Worm (Caenorhabditis elegans) whole organism, young adult: ENCODE data around the gene C03B1.7.

ENCODE experiments used
- B0035.1 ChIP-seq: sonication (generic microtip); optimal IDR thresholded peaks from 2 replicates; lab custom pipeline; 2016; ENCODE audit warnings: missing genetic modification characterization, mild to moderate bottlenecking, missing compliant biosample characterization, missing genotype, missing genetic modification reagents
- C06A6.2 ChIP-seq: fragments of 200-800 bp; sonication (Bioruptor generic); conservative IDR thresholded peaks from 2 replicates; pipeline ENCODE4 v1.3.6; 2022; ENCODE audit warnings: missing genetic modification characterization, missing compliant biosample characterization
- D2030.7 ChIP-seq: fragments of 200-800 bp; sonication (Bioruptor generic); IDR thresholded peaks from 2 replicates; pipeline ENCODE4 v1.3.6; 2022; ENCODE audit warnings: missing genetic modification reagents, missing genetic modification characterization, missing compliant biosample characterization
- K11D2.4 ChIP-seq: fragments of 200-800 bp; sonication (Bioruptor generic); IDR thresholded peaks from 2 replicates; pipeline ENCODE4 v1.3.6; 2022; ENCODE audit warnings: missing genetic modification reagents, missing genetic modification characterization, missing compliant biosample characterization
- K12H6.12 ChIP-seq: fragments of 200-800 bp; sonication (Bioruptor generic); optimal IDR thresholded peaks from 2 replicates; lab custom pipeline; 2018; ENCODE audit warnings: mild to moderate bottlenecking, missing genetic modification characterization, missing compliant biosample characterization
- T26A5.8 ChIP-seq: sonication (generic microtip); optimal IDR thresholded peaks from 2 replicates; lab custom pipeline; 2016; ENCODE audit warnings: missing genetic modification characterization, missing compliant biosample characterization
- Y67H2A.10 ChIP-seq: fragments of 200-800 bp; sonication (Bioruptor generic); conservative IDR thresholded peaks from 2 replicates; pipeline ENCODE4 v1.3.6; 2022; ENCODE audit warnings: missing genetic modification reagents, missing genetic modification characterization, missing compliant biosample characterization
- atf-7 ChIP-seq: sonication (generic microtip); optimal IDR thresholded peaks from 2 replicates; lab custom pipeline; 2017; ENCODE audit warnings: mild to moderate bottlenecking, missing genetic modification characterization, missing compliant biosample characterization
- ccch-3 ChIP-seq: fragments of 200-800 bp; sonication (Bioruptor generic); optimal IDR thresholded peaks from 2 replicates; lab custom pipeline; 2018; ENCODE audit warnings: mild to moderate bottlenecking, missing genetic modification characterization, missing compliant biosample characterization
- ceh-58 ChIP-seq: fragments of 200-800 bp; sonication (Bioruptor generic); IDR thresholded peaks from 2 replicates; pipeline ENCODE4 v1.3.6; 2022; ENCODE audit warnings: missing genetic modification characterization, missing compliant biosample characterization
- ceh-79 ChIP-seq: sonication (generic microtip); optimal IDR thresholded peaks from 2 replicates; lab custom pipeline; 2017; ENCODE audit warnings: mild to moderate bottlenecking, missing genetic modification characterization, missing compliant biosample characterization
- chd-7 ChIP-seq: sonication (generic microtip); optimal IDR thresholded peaks from 2 replicates; lab custom pipeline; 2016; ENCODE audit warnings: mild to moderate bottlenecking, missing genetic modification characterization, moderate library complexity, missing compliant biosample characterization
- dpff-1 ChIP-seq: sonication (generic microtip); optimal IDR thresholded peaks from 2 replicates; lab custom pipeline; 2017; ENCODE audit warnings: mild to moderate bottlenecking, missing genetic modification characterization, missing compliant biosample characterization
- egrh-3 ChIP-seq: fragments of 200-800 bp; sonication (Bioruptor generic); IDR thresholded peaks from 2 replicates; pipeline ENCODE4 v1.3.6; 2022; ENCODE audit warnings: missing genetic modification reagents, missing genetic modification characterization, missing compliant biosample characterization
- hsf-1 ChIP-seq: fragments of 200-800 bp; sonication (Bioruptor generic); IDR thresholded peaks from 2 replicates; pipeline ENCODE4 v1.3.6; 2022; ENCODE audit warnings: missing genetic modification reagents, missing genetic modification characterization, missing compliant biosample characterization
- let-607 ChIP-seq, 2 experiments: fragments of 200-800 bp in 1 of 2; sonication (Bioruptor generic) in 1 of 2; sonication (generic microtip) in 1 of 2; optimal IDR thresholded peaks; 2 replicates each; lab custom pipeline; 2016 to 2018; ENCODE audit warnings: mild to moderate bottlenecking in 2 of 2, missing compliant biosample characterization in 2 of 2, missing genetic modification characterization in 2 of 2, moderate library complexity in 2 of 2, missing genotype in 1 of 2
- madf-3 ChIP-seq: fragments of 200-800 bp; sonication (Bioruptor generic); IDR thresholded peaks from 2 replicates; pipeline ENCODE4 v1.3.6; 2022; ENCODE audit warnings: missing genetic modification reagents, missing genetic modification characterization, missing compliant biosample characterization
- mxl-1 ChIP-seq: sonication (generic microtip); optimal IDR thresholded peaks from 2 replicates; lab custom pipeline; 2016; ENCODE audit warnings: missing genetic modification characterization, missing compliant biosample characterization
- nfya-1 ChIP-seq: sonication (generic microtip); optimal IDR thresholded peaks from 2 replicates; lab custom pipeline; 2017; ENCODE audit warnings: antibody characterized with exemption, missing compliant biosample characterization, missing genetic modification characterization, borderline replicate concordance; ENCODE audit not compliant: insufficient read depth
- nhr-90 ChIP-seq: sonication (generic microtip); optimal IDR thresholded peaks from 2 replicates; lab custom pipeline; 2016; ENCODE audit warnings: missing genotype, mild to moderate bottlenecking, missing genetic modification characterization, missing compliant biosample characterization
- repo-1 ChIP-seq: sonication (generic microtip); optimal IDR thresholded peaks from 2 replicates; lab custom pipeline; 2017; ENCODE audit warnings: mild to moderate bottlenecking, missing genetic modification characterization, missing compliant biosample characterization
- snpc-1.1 ChIP-seq: sonication (generic microtip); optimal IDR thresholded peaks from 2 replicates; lab custom pipeline; 2017; ENCODE audit warnings: missing genetic modification characterization, mild to moderate bottlenecking, missing compliant biosample characterization, antibody characterized with exemption, moderate library complexity, missing genotype, missing genetic modification reagents; ENCODE audit not compliant: insufficient read depth
- somi-1 ChIP-seq: fragments of 200-800 bp; sonication (Bioruptor generic); optimal IDR thresholded peaks from 2 replicates; lab custom pipeline; 2018; ENCODE audit warnings: mild to moderate bottlenecking, missing genetic modification characterization, missing compliant biosample characterization
- zfh-2 ChIP-seq: fragments of 200-800 bp; sonication (Bioruptor generic); conservative IDR thresholded peaks from 2 replicates; pipeline ENCODE4 v1.3.6; 2022; ENCODE audit warnings: missing genetic modification reagents, missing genetic modification characterization, missing compliant biosample characterization
- ztf-3 ChIP-seq: fragments of 200-800 bp; sonication (Bioruptor generic); optimal IDR thresholded peaks from 2 replicates; lab custom pipeline; 2018; ENCODE audit warnings: mild to moderate bottlenecking, missing genetic modification characterization, missing compliant biosample characterization

C03B1.7 gene

DNA sequence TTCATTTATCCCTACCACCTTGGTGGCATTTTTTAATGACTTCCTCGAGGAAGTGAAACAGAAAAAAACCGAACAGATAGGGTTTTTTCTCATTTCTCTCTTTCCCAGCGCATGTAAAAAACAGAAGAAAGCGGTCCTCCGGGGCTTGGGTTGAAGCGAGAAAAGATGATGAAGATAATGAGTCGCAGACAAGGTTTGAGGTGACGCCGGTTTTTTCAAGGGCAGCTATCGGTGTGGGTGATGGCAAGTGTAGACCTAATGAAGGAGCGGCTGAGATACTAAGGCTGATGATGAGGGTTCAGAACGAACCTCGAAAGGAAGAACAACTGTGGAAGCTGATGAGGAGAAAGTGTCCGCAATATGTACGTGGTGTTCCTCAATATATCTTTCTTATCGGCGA lies 20.7 kb upstream of the C03B1.7 start:
- TF ChIP-seq mxl-1 (tag; lab: Kevin White, UChicago) (no peak), hsf-1 (GFP tag; lab: Robert Waterston, UW) (0 out of 2 replicates have a peak, but pooled peaks have one; percentile 17)

DNA sequence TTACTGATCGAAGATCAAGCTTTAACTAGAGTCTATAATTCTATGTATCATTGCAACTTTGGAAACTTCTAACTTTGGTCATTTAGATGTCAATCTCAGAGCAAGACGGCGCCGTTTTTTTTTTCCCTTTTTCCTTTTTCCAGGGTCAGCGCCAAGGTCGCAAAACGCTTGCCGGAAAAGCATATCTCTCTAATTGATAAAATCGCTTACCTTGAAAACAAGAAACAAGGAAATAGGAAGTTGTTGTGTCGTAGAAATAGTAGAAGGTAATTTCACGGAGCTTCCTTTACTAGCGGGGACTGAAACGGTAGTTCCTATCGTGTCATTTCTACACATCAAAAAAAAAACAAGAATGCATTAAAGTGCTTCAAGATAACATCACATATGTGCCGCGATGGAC lies 20.2 kb upstream of the C03B1.7 start:
- TF ChIP-seq let-607 (tag; optimal IDR thresholded peaks at IDR 0.05; lab: Kevin White, UChicago) (no peak), ccch-3 (no peak), K11D2.4 (GFP tag; lab: Robert Waterston, UW) (no peak), repo-1 (tag; lab: Kevin White, UChicago) (no peak)

DNA sequence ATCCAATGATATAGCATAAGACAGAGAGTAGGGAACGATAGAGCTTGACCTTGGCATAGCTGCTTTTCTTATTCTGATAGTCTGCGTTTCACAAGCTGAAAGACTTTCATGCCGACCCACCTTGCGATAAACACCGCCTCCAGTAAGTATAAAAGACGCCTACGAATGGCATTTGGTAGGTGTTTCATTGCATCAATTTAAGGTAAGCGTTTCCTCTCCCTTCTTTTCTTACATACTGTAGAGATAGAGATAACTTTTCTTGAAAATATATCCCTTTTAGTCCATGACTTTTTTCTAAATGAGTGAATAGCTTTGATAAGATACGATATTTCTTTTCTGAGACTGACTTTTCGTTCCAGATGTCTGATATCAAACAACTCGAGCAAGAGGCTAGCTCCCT lies 18.5 kb upstream of the C03B1.7 start, which contains the start of gene col-167:
Gene col-167, plus strand, starts transcription at position 360 of the 400 bp plus-strand sequence.
- TF ChIP-seq T26A5.8 (tag; lab: Kevin White, UChicago): no peak
- no peak for TF ChIP-seq chd-7 (tag; lab: Kevin White, UChicago)

ce11 chrX:6324124-6324893 lies 17.3 kb upstream of the C03B1.7 start:
- TF ChIP-seq egrh-3 (GFP tag; lab: Robert Waterston, UW): peak; percentile 52

DNA sequence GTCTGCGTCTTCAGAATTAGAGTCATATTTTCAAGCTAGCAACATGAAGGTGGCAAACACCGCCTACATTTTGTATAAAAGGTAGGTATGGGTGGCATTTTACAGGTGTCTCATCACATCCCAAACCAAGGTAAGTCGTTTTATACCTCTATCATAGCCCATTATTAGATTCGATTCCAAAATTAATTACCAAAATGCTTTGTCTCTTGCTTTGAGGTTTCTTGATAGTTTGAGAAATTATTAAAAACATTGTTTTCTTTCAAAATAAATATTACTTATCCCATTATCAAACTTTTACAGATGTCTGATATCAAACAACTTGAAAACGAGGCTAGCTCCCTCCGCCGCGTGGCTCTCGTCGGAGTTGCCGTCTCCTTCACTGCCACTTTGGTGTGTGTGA lies 15.5 kb upstream of the C03B1.7 start, which contains the start of gene col-168:
Gene col-168, plus strand, starts transcription at position 301 of the 400 bp plus-strand sequence.
- TF ChIP-seq atf-7 (tag; lab: Kevin White, UChicago) (no peak), madf-3 (GFP tag; lab: Robert Waterston, UW) (no peak), nhr-90 (tag; lab: Kevin White, UChicago) (no peak), ceh-58 (GFP tag; lab: Robert Waterston, UW) (no peak), C06A6.2 (GFP tag; lab: Robert Waterston, UW) (no peak), somi-1 (GFP tag; lab: Kevin White, UChicago) (no peak), snpc-1.1 (tag; lab: Kevin White, UChicago) (no peak), D2030.7 (GFP tag; lab: Robert Waterston, UW) (no peak), K12H6.12 (tag; lab: Kevin White, UChicago) (no peak)

DNA sequence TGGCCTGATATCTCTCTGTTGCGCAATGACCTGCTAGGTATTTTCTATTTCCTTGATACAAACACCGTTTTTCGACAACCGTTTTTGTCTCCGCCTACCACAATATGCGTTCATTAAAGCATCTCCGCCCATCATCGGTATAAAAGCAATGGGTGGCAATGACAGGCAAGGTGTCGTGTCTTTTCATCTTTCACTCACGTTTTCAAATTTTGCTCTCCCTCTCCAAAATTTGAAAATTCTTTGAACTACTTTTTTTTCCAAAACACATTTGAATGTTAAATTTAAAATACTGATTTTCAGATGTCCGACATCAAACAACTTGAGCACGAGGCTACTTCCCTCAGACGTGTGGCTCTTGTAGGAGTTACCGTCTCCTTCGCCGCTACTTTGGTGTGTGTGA lies 12.8 kb upstream of the C03B1.7 start, which contains the start of gene col-169:
Gene col-169, plus strand, starts transcription at position 301 of the 400 bp plus-strand sequence.
- no peak for TF ChIP-seq ztf-3 (GFP tag; lab: Kevin White, UChicago)
- TF ChIP-seq nfya-1 (tag; lab: Kevin White, UChicago): no peak
- no peak for TF ChIP-seq dpff-1

ce11 chrX:6329542-6330029 lies 12.0 kb upstream of the C03B1.7 start:
- TF ChIP-seq egrh-3 (GFP tag; lab: Robert Waterston, UW) (peak; percentile 97), zfh-2 (0 out of 2 replicates have a peak, but pooled peaks have one; percentile 19)
- TF ChIP-seq, all 124 proteins: peak for 2; not testable (repeated sequence) for 122

DNA sequence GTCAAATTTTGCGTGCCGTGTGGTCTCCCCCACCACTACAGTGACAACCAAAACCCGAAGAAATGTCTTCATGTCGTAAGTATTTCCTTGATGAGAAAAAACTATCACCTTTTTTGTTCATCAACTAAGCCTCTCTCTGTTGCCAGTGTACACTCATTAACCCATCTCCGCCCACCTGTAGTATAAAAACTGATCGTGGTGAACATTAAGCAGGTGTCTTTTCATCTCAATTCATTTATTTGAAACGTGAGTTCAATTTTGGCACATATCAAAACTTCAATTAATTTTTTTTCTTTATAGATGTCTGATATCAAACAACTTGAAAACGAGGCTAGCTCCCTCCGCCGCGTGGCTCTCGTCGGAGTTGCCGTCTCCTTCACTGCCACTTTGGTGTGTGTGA lies 10.2 kb upstream of the C03B1.7 start, which contains the start of gene col-170:
Gene col-170, plus strand, starts transcription at position 301 of the 400 bp plus-strand sequence.
- TF ChIP-seq ceh-79 (tag; lab: Kevin White, UChicago) (no peak), B0035.1 (tag; lab: Kevin White, UChicago) (no peak), snpc-1.1 (tag; lab: Kevin White, UChicago) (no peak), Y67H2A.10 (no peak)
- TF ChIP-seq, all 124 proteins: peak for 0
